Fruit fly (Drosophila melanogaster) whole organism, embryonic: ENCODE results near the gene Pss.

Experiments
- Aef1 ChIP-seq: fragments of 200-800 bp; sonication (Bioruptor generic); IDR thresholded peaks from 3 replicates; pipeline ENCODE4 v1.3.6; 2022; ENCODE audit warnings: missing biosample characterization, missing genetic modification characterization
- Bgb ChIP-seq: fragments of 200-800 bp; sonication (Bioruptor generic); IDR thresholded peaks from 2 replicates; pipeline ENCODE4 v1.3.6; 2022; ENCODE audit warnings: missing biosample characterization, missing genetic modification characterization; ENCODE audit not compliant: partially characterized antibody
- CG1024 ChIP-seq: fragments of 200-800 bp; sonication (Bioruptor generic); IDR thresholded peaks from 2 replicates; pipeline ENCODE4 v1.3.6; 2022; ENCODE audit warnings: missing biosample characterization, missing genetic modification characterization
- CG10431 ChIP-seq: fragments of 200-800 bp; sonication (Bioruptor generic); optimal IDR thresholded peaks from 3 replicates; lab custom pipeline; 2018; ENCODE audit warnings: missing biosample characterization, mild to moderate bottlenecking, missing genetic modification characterization
- CG12219 ChIP-seq: fragments of 200-800 bp; sonication (Bioruptor generic); optimal IDR thresholded peaks from 3 replicates; lab custom pipeline; 2018; ENCODE audit warnings: missing biosample characterization, mild to moderate bottlenecking, missing genetic modification characterization
- CG14965 ChIP-seq: fragments of 200-800 bp; sonication (Bioruptor generic); optimal IDR thresholded peaks from 2 replicates; lab custom pipeline; 2016; ENCODE audit warnings: missing biosample characterization, missing genetic modification characterization, borderline replicate concordance
- CG15011 ChIP-seq: fragments of 200-800 bp; sonication (Bioruptor generic); optimal IDR thresholded peaks from 3 replicates; lab custom pipeline; 2018; ENCODE audit warnings: missing biosample characterization, mild to moderate bottlenecking, missing genetic modification characterization
- CG1832 ChIP-seq: fragments of 200-800 bp; sonication (Bioruptor generic); optimal IDR thresholded peaks from 2 replicates; lab custom pipeline; 2017; ENCODE audit warnings: missing biosample characterization, mild to moderate bottlenecking, missing genetic modification characterization, inconsistent platforms
- CG32772 ChIP-seq: fragments of 200-800 bp; sonication (Bioruptor generic); IDR thresholded peaks from 2 replicates; pipeline ENCODE4 v1.3.6; 2022; ENCODE audit warnings: missing biosample characterization, missing genetic modification characterization
- CG34422 ChIP-seq: fragments of 200-800 bp; sonication (Bioruptor generic); IDR thresholded peaks from 3 replicates; pipeline ENCODE4 v1.3.6; 2022; ENCODE audit warnings: missing biosample characterization, missing genetic modification characterization
- CG4730 ChIP-seq: fragments of 200-800 bp; sonication (Bioruptor generic); IDR thresholded peaks from 2 replicates; pipeline ENCODE4 v1.3.6; 2022; ENCODE audit warnings: missing biosample characterization, missing genetic modification characterization
- CG7271 ChIP-seq: fragments of 200-800 bp; sonication (Bioruptor generic); optimal IDR thresholded peaks from 2 replicates; lab custom pipeline; 2018; ENCODE audit warnings: missing biosample characterization, mild to moderate bottlenecking, missing genetic modification characterization, moderate library complexity
- Camta ChIP-seq: fragments of 200-800 bp; sonication (Bioruptor generic); optimal IDR thresholded peaks from 2 replicates; lab custom pipeline; 2016; ENCODE audit warnings: missing biosample characterization, missing genetic modification characterization
- D19A ChIP-seq: fragments of 200-800 bp; optimal IDR thresholded peaks from 3 replicates; lab custom pipeline; 2019; ENCODE audit warnings: missing biosample characterization, mild to moderate bottlenecking, missing genetic modification characterization, moderate library complexity
- Dip2 ChIP-seq: fragments of 200-800 bp; sonication (Bioruptor generic); IDR thresholded peaks from 2 replicates; pipeline ENCODE4 v1.3.6; 2022; ENCODE audit warnings: missing biosample characterization, missing genetic modification characterization
- Dp ChIP-seq: fragments of 200-800 bp; sonication (Bioruptor generic); optimal IDR thresholded peaks from 2 replicates; lab custom pipeline; 2018; ENCODE audit warnings: missing biosample characterization, mild to moderate bottlenecking, missing genetic modification characterization, moderate library complexity
- E2f2 ChIP-seq: fragments of 200-800 bp; sonication (Bioruptor generic); IDR thresholded peaks from 2 replicates; pipeline ENCODE4 v1.3.6; 2022; ENCODE audit warnings: missing biosample characterization, missing genetic modification characterization
- Ets97D ChIP-seq: fragments of 200-800 bp; sonication (Bioruptor generic); optimal IDR thresholded peaks from 3 replicates; lab custom pipeline; 2016; ENCODE audit warnings: missing biosample characterization, missing genetic modification characterization
- GATAe ChIP-seq: fragments of 200-800 bp; sonication (Bioruptor generic); conservative IDR thresholded peaks from 2 replicates; pipeline ENCODE4 v1.3.6; 2022; ENCODE audit warnings: missing biosample characterization, missing genetic modification characterization
- Hmr ChIP-seq: fragments of 200-800 bp; sonication (Bioruptor generic); optimal IDR thresholded peaks from 3 replicates; lab custom pipeline; 2017; ENCODE audit warnings: mild to moderate bottlenecking, missing biosample characterization, missing genetic modification reagents, missing genetic modification characterization
- Lim3 ChIP-seq: fragments of 200-800 bp; sonication (Bioruptor generic); IDR thresholded peaks from 2 replicates; pipeline ENCODE4 v1.3.6; 2022; ENCODE audit warnings: missing biosample characterization, missing genetic modification characterization
- MESR4 ChIP-seq: fragments of 200-800 bp; sonication (Bioruptor generic); optimal IDR thresholded peaks from 2 replicates; lab custom pipeline; 2018; ENCODE audit warnings: missing biosample characterization, mild to moderate bottlenecking, missing genetic modification characterization, moderate library complexity
- Med ChIP-seq: fragments of 200-800 bp; sonication (Bioruptor generic); peaks from one replicate; lab custom pipeline; 2016; ENCODE audit warnings: missing biosample characterization, missing genetic modification characterization, mild to moderate bottlenecking, inconsistent platforms, moderate library complexity
- Mes4 ChIP-seq: fragments of 200-800 bp; sonication (Bioruptor generic); optimal IDR thresholded peaks from 2 replicates; lab custom pipeline; 2016; ENCODE audit warnings: missing biosample characterization, missing genetic modification characterization
- NFAT ChIP-seq: fragments of 200-800 bp; sonication (Bioruptor generic); IDR thresholded peaks from 2 replicates; pipeline ENCODE4 v1.3.6; 2022; ENCODE audit warnings: missing biosample characterization, missing genetic modification characterization
- Pdp1 ChIP-seq, 2 experiments: fragments of 200-800 bp; sonication (Bioruptor generic); optimal IDR thresholded peaks; 3 replicates each; lab custom pipeline; 2016; ENCODE audit warnings: missing biosample characterization in 2 of 2, missing genetic modification characterization in 2 of 2, mild to moderate bottlenecking in 1 of 2, moderate library complexity in 1 of 2
- Rfx ChIP-seq: fragments of 200-800 bp; sonication (Bioruptor generic); IDR thresholded peaks from 2 replicates; pipeline ENCODE4 v1.3.6; 2022; ENCODE audit warnings: missing biosample characterization, missing genetic modification characterization
- Side ChIP-seq: fragments of 200-800 bp; sonication (Bioruptor generic); optimal IDR thresholded peaks from 2 replicates; lab custom pipeline; 2016; ENCODE audit warnings: missing biosample characterization, missing genetic modification characterization
- TFAM ChIP-seq: fragments of 200-800 bp; sonication (Bioruptor generic); optimal IDR thresholded peaks from 2 replicates; lab custom pipeline; 2017; ENCODE audit warnings: missing biosample characterization, missing genetic modification characterization, inconsistent platforms
- Usf ChIP-seq: fragments of 200-800 bp; sonication (Bioruptor generic); optimal IDR thresholded peaks from 2 replicates; lab custom pipeline; 2017; ENCODE audit warnings: missing genotype, missing biosample characterization, missing genetic modification characterization
- YL-1 ChIP-seq: fragments of 200-800 bp; sonication (Bioruptor generic); optimal IDR thresholded peaks from 3 replicates; lab custom pipeline; 2017; ENCODE audit warnings: missing biosample characterization, mild to moderate bottlenecking, missing genetic modification characterization
- ash1 ChIP-seq: fragments of 200-800 bp; sonication (Bioruptor generic); optimal IDR thresholded peaks from 2 replicates; lab custom pipeline; 2018; ENCODE audit warnings: missing biosample characterization, mild to moderate bottlenecking, missing genetic modification characterization
- bowl ChIP-seq: fragments of 200-800 bp; sonication (Bioruptor generic); IDR thresholded peaks from 2 replicates; pipeline ENCODE4 v1.3.6; 2022; ENCODE audit warnings: missing biosample characterization, missing genetic modification characterization
- bsh ChIP-seq, 2 experiments: fragments of 200-800 bp; sonication (Bioruptor generic); optimal IDR thresholded peaks; 2 replicates each; lab custom pipeline; 2017 to 2018; ENCODE audit warnings: mild to moderate bottlenecking in 2 of 2, missing biosample characterization in 2 of 2, missing genetic modification characterization in 2 of 2, moderate library complexity in 1 of 2
- eve ChIP-seq, 2 experiments: fragments of >200 bp; optimal IDR thresholded peaks; 2 replicates each; lab custom pipeline; 2017; ENCODE audit warnings: missing biosample characterization in 2 of 2, missing genetic modification characterization in 2 of 2
- h ChIP-seq: fragments of >200 bp; optimal IDR thresholded peaks from 2 replicates; lab custom pipeline; 2017
- hth ChIP-seq: fragments of >200 bp; optimal IDR thresholded peaks from 2 replicates; lab custom pipeline; 2017; ENCODE audit warnings: inconsistent platforms
- jumu ChIP-seq: fragments of 200-800 bp; sonication (Bioruptor generic); optimal IDR thresholded peaks from 3 replicates; lab custom pipeline; 2016; ENCODE audit warnings: missing biosample characterization, missing genetic modification characterization
- nom ChIP-seq: fragments of 200-800 bp; sonication (Bioruptor generic); optimal IDR thresholded peaks from 2 replicates; lab custom pipeline; 2017; ENCODE audit warnings: missing biosample characterization, missing genetic modification characterization, mild to moderate bottlenecking, moderate library complexity, missing genetic modification reagents
- peb ChIP-seq: fragments of 200-800 bp; sonication (Bioruptor generic); IDR thresholded peaks from 2 replicates; pipeline ENCODE4 v1.3.6; 2022; ENCODE audit warnings: missing biosample characterization, missing genetic modification characterization
- prd ChIP-seq, 3 experiments: fragments of >200 bp in 2 of 3; fragments of 200-800 bp in 1 of 3; sonication (Bioruptor generic) in 1 of 3; optimal IDR thresholded peaks in 2 of 3; IDR thresholded peaks in 1 of 3; 2 replicates in 2 of 3; 3 replicates in 1 of 3; pipeline versions ENCODE4 v1.3.6 to Lab custom; 2017 to 2022; ENCODE audit warnings: missing biosample characterization in 1 of 3, missing genetic modification characterization in 1 of 3
- row ChIP-seq: fragments of 200-800 bp; sonication (Bioruptor generic); IDR thresholded peaks from 3 replicates; pipeline ENCODE4 v1.3.6; 2022; ENCODE audit warnings: missing biosample characterization, missing genetic modification characterization
- sqz ChIP-seq: fragments of 200-800 bp; sonication (Bioruptor generic); optimal IDR thresholded peaks from 3 replicates; lab custom pipeline; 2018; ENCODE audit warnings: missing biosample characterization, mild to moderate bottlenecking, missing genetic modification characterization
- ssp ChIP-seq: fragments of 200-800 bp; sonication (Bioruptor generic); IDR thresholded peaks from 2 replicates; pipeline ENCODE4 v1.3.6; 2022; ENCODE audit warnings: missing biosample characterization, missing genetic modification characterization
- sug ChIP-seq: fragments of 200-800 bp; optimal IDR thresholded peaks from 2 replicates; lab custom pipeline; 2019; ENCODE audit warnings: missing biosample characterization, mild to moderate bottlenecking, missing genetic modification characterization, moderate library complexity
- tin ChIP-seq: fragments of 200-800 bp; sonication (Bioruptor generic); optimal IDR thresholded peaks from 3 replicates; lab custom pipeline; 2016; ENCODE audit warnings: missing biosample characterization, missing genetic modification characterization
- tna ChIP-seq: fragments of 200-800 bp; sonication (Bioruptor generic); IDR thresholded peaks from 2 replicates; pipeline ENCODE4 v1.3.6; 2022; ENCODE audit warnings: missing biosample characterization, missing genetic modification characterization; ENCODE audit not compliant: partially characterized antibody
- wor ChIP-seq: fragments of 200-800 bp; sonication (Bioruptor generic); IDR thresholded peaks from 2 replicates; pipeline ENCODE4 v1.3.6; 2022; ENCODE audit warnings: missing biosample characterization, missing genetic modification characterization
- zen ChIP-seq: fragments of 200-800 bp; sonication (Bioruptor generic); optimal IDR thresholded peaks from 3 replicates; lab custom pipeline; 2018; ENCODE audit warnings: missing biosample characterization, mild to moderate bottlenecking, missing genetic modification characterization, moderate library complexity

Pss gene

dm6 chr3L:20497124-20497996 lies 28.6 kb downstream of the Pss start, which contains the start of gene CG32425 (continued):
- TF ChIP-seq tna (GFP tag; lab: Robert Waterston, UW) (no peak), eve (GFP tag; optimal IDR thresholded peaks at IDR 0.05; lab: Kevin White, UChicago) (no peak), CG10431 (no peak), CG12219 (no peak), Pdp1 (GFP tag; optimal IDR thresholded peaks at IDR 0.05; lab: Kevin White, UChicago) (peak in 1 of 2 experiments; percentile 80), jumu (no peak), CG14965 (GFP tag; lab: Kevin White, UChicago) (no peak), CG32772 (GFP tag; lab: Robert Waterston, UW) (no peak), bsh (GFP tag; optimal IDR thresholded peaks at IDR 0.05; lab: Kevin White, UChicago) (no peak), TFAM (no peak), Dip2 (GFP tag; lab: Robert Waterston, UW) (no peak), CG4730 (GFP tag; lab: Robert Waterston, UW) (no peak), CG34422 (GFP tag; lab: Robert Waterston, UW) (peak; percentile 55; the same call in 2 of the 3 replicates), Hmr (GFP tag; lab: Kevin White, UChicago) (peak; percentile 25), NFAT (GFP tag; lab: Robert Waterston, UW) (no peak), CG1024 (GFP tag; lab: Robert Waterston, UW) (no peak), Bgb (peak; percentile 22; the same call in 1 of the 2 replicates), Mes4 (no peak), E2f2 (GFP tag; lab: Robert Waterston, UW) (peak; percentile 51), h (lab: Kevin White, UChicago) (no peak), prd (optimal IDR thresholded peaks at IDR 0.05; lab: Kevin White, UChicago) (no peak), prd (GFP tag; IDR thresholded peaks at IDR 0.05; lab: Robert Waterston, UW) (no peak), CG1832 (no peak), CG7271 (no peak), zen (tag; lab: Kevin White, UChicago) (no peak), ssp (GFP tag; lab: Robert Waterston, UW) (no peak), Med (GFP tag; lab: Kevin White, UChicago) (peak; percentile 41), Camta (GFP tag; lab: Kevin White, UChicago) (no peak), tin (GFP tag; lab: Kevin White, UChicago) (peak; percentile 5), Aef1 (GFP tag; lab: Robert Waterston, UW) (no peak), Rfx (GFP tag; lab: Robert Waterston, UW) (peak; percentile 36; the same call in 1 of the 2 replicates), ash1 (no peak), CG15011 (GFP tag; lab: Kevin White, UChicago) (no peak), Lim3 (GFP tag; lab: Robert Waterston, UW) (no peak), sug (tag; lab: Kevin White, UChicago) (peak; percentile 15), bowl (GFP tag; lab: Robert Waterston, UW) (no peak), Dp (GFP tag; lab: Kevin White, UChicago) (peak; percentile 44), row (GFP tag; lab: Robert Waterston, UW) (peak; percentile 68), GATAe (GFP tag; lab: Robert Waterston, UW) (no peak), MESR4 (GFP tag; lab: Kevin White, UChicago) (peak; percentile 23), wor (GFP tag; lab: Robert Waterston, UW) (no peak), Usf (GFP tag; lab: Kevin White, UChicago) (no peak), Ets97D (peak; percentile 61), Side (GFP tag; lab: Kevin White, UChicago) (no peak), YL-1 (GFP tag; lab: Kevin White, UChicago) (peak; percentile 51), nom (peak; percentile 7), peb (GFP tag; lab: Robert Waterston, UW) (no peak), sqz (GFP tag; lab: Kevin White, UChicago) (no peak), hth (lab: Kevin White, UChicago) (no peak), D19A (tag; lab: Kevin White, UChicago) (no peak)
